Worm (Caenorhabditis elegans) whole organism, mixed stage, embryonic: ENCODE measurements around the gene srz-69.

Source experiments
- cnd-1 ChIP-seq: fragments of 200-800 bp; sonication (Bioruptor generic); optimal IDR thresholded peaks from 2 replicates; lab custom pipeline; 2018; ENCODE audit warnings: mild to moderate bottlenecking, missing genetic modification characterization, missing compliant biosample characterization
- elt-1 ChIP-seq: sonication (generic microtip); optimal IDR thresholded peaks from 2 replicates; lab custom pipeline; 2017; ENCODE audit warnings: missing genetic modification characterization, mild to moderate bottlenecking, missing compliant biosample characterization, antibody characterized with exemption, moderate library complexity, borderline replicate concordance; ENCODE audit not compliant: insufficient read depth
- lin-13 ChIP-seq: fragments of 150-350 bp; optimal IDR thresholded peaks from 2 replicates; lab custom pipeline; 2014; ENCODE audit warnings: missing biosample characterization, missing genetic modification characterization
- mep-1 ChIP-seq: fragments of 150-350 bp; optimal IDR thresholded peaks from 2 replicates; lab custom pipeline; 2017; ENCODE audit warnings: missing biosample characterization, missing genetic modification reagents, missing genetic modification characterization, inconsistent platforms
- nhr-237 ChIP-seq: fragments of 150-350 bp; optimal IDR thresholded peaks from 2 replicates; lab custom pipeline; 2014; ENCODE audit warnings: missing biosample characterization, missing genetic modification characterization
- nhr-28 ChIP-seq: fragments of 150-350 bp; optimal IDR thresholded peaks from 2 replicates; lab custom pipeline; 2014; ENCODE audit warnings: missing biosample characterization, missing genetic modification characterization
- nhr-76 ChIP-seq: sonication (generic microtip); optimal IDR thresholded peaks from 2 replicates; lab custom pipeline; 2017; ENCODE audit warnings: missing biosample characterization, missing genetic modification characterization
- pha-4 ChIP-seq: fragments of 150-350 bp; optimal IDR thresholded peaks from 2 replicates; lab custom pipeline; 2018; ENCODE audit warnings: missing biosample characterization, missing genetic modification reagents, missing genetic modification characterization
- snpc-4 ChIP-seq: fragments of 150-350 bp; optimal IDR thresholded peaks from 2 replicates; lab custom pipeline; 2014; ENCODE audit warnings: missing biosample characterization, missing genetic modification characterization
- tbx-8 ChIP-seq: fragments of 200-800 bp; sonication (Bioruptor generic); optimal IDR thresholded peaks from 2 replicates; lab custom pipeline; 2018; ENCODE audit warnings: mild to moderate bottlenecking, missing genetic modification characterization, moderate library complexity, missing compliant biosample characterization
- unc-120 ChIP-seq: sonication (generic microtip); optimal IDR thresholded peaks from 2 replicates; lab custom pipeline; 2017; ENCODE audit warnings: missing genetic modification characterization, missing compliant biosample characterization; ENCODE audit not compliant: poor library complexity, severe bottlenecking
- unc-62 ChIP-seq: fragments of 150-350 bp; optimal IDR thresholded peaks from 2 replicates; lab custom pipeline; 2014; ENCODE audit warnings: missing biosample characterization, missing genetic modification reagents, missing genetic modification characterization
- ztf-11 ChIP-seq: fragments of 150-350 bp; optimal IDR thresholded peaks from 2 replicates; lab custom pipeline; 2014; ENCODE audit warnings: missing biosample characterization, missing genetic modification characterization

DNA sequence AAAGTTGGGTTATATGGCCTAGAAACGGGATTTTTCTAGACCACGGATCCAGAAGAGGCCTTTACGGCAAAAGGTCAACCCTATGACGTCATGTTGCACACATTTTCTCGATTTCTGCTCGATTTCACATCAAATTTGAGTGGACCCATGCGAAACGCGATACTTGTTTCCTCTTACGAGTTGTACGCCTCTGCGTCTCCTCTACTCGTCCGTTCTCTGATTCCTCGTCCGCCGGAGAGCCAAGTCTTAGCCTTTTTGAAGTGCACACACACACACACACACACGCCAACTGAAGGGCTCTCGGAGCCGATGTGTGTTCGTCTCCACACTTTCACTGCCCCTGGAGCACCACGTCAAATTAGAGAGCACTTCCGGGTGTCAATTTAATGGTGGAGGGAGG, 43.9 kb upstream of the srz-69 start:
- TF ChIP-seq mep-1 (tag; lab: Kevin White, UChicago) (no peak), nhr-237 (tag; lab: Kevin White, UChicago) (no peak), cnd-1 (peak; percentile 19), lin-13 (no peak), elt-1 (tag; lab: Kevin White, UChicago) (no peak), snpc-4 (tag; lab: Kevin White, UChicago) (no peak), nhr-28 (no peak), pha-4 (tag; lab: Kevin White, UChicago) (peak; percentile 11), unc-120 (no peak), unc-62 (GFP tag; lab: Kevin White, UChicago) (no peak), tbx-8 (GFP tag; lab: Kevin White, UChicago) (no peak), ztf-11 (peak; percentile 47), nhr-76 (tag; lab: Kevin White, UChicago) (no peak)
